Fruit fly (Drosophila melanogaster) S2 (cell line): ENCODE data around the gene Hph.

Source experiments
- CG8478 ChIP-seq: fragments of >200 bp; optimal IDR thresholded peaks from 2 replicates; lab custom pipeline; 2018
- CTCF ChIP-seq, 2 experiments: fragments of >200 bp; optimal IDR thresholded peaks; 2 replicates each; lab custom pipeline; 2018

Gene Hph

dm6 chr3R:5283360-5283963, 26.6 kb downstream of the Hph start:
- peak; percentile 46 to 49 for TF ChIP-seq CTCF (optimal IDR thresholded peaks at IDR 0.05; lab: Kevin White, UChicago)
- no peak for TF ChIP-seq CG8478 (lab: Kevin White, UChicago)

- TF ChIP-seq CTCF (optimal IDR thresholded peaks at IDR 0.05; lab: Kevin White, UChicago): no peak
- TF ChIP-seq CG8478 (lab: Kevin White, UChicago): no peak
Observed at dm6 chr3R:5285937-5286336, 29.1 kb downstream of the Hph start.

dm6 chr3R:5286918-5287636, 30.2 kb downstream of the Hph start:
- TF ChIP-seq CG8478 (lab: Kevin White, UChicago) (no peak), CTCF (optimal IDR thresholded peaks at IDR 0.05; lab: Kevin White, UChicago) (no peak)

dm6 chr3R:5287965-5288364, 31.1 kb downstream of the Hph start:
- TF ChIP-seq CTCF (optimal IDR thresholded peaks at IDR 0.05; lab: Kevin White, UChicago): no peak
- no peak for TF ChIP-seq CG8478 (lab: Kevin White, UChicago)

- TF ChIP-seq CG8478 (lab: Kevin White, UChicago) (no peak), CTCF (optimal IDR thresholded peaks at IDR 0.05; lab: Kevin White, UChicago) (no peak)
Observed at dm6 chr3R:5290738-5291137, 33.9 kb downstream of the Hph start.

- TF ChIP-seq CTCF (optimal IDR thresholded peaks at IDR 0.05; lab: Kevin White, UChicago) (no peak), CG8478 (lab: Kevin White, UChicago) (no peak)
Observed at dm6 chr3R:5295090-5295489, 38.3 kb downstream of the Hph start.

dm6 chr3R:5297315-5297714, 40.5 kb downstream of the Hph start:
- peak in 1 of 2 experiments; percentile 38 for TF ChIP-seq CTCF (optimal IDR thresholded peaks at IDR 0.05; lab: Kevin White, UChicago)
- TF ChIP-seq CG8478 (lab: Kevin White, UChicago): no peak

- peak; percentile 92 to 97 for TF ChIP-seq CTCF (optimal IDR thresholded peaks at IDR 0.05; lab: Kevin White, UChicago)
- TF ChIP-seq CG8478 (lab: Kevin White, UChicago): no peak
Observed at dm6 chr3R:5298599-5299307, 41.9 kb downstream of the Hph start.

dm6 chr3R:5299569-5300195, 42.8 kb downstream of the Hph start, which contains the start of gene Tim17b1:
TSS of gene Tim17b1 (plus strand) at chr3R:5300145.
- TF ChIP-seq CTCF (optimal IDR thresholded peaks at IDR 0.05; lab: Kevin White, UChicago) (no peak), CG8478 (lab: Kevin White, UChicago) (no peak)

- peak; percentile 88 to 93 for TF ChIP-seq CTCF (optimal IDR thresholded peaks at IDR 0.05; lab: Kevin White, UChicago)
- no peak for TF ChIP-seq CG8478 (lab: Kevin White, UChicago)
Observed at dm6 chr3R:5300620-5301019, 43.8 kb downstream of the Hph start.

- no peak for TF ChIP-seq CTCF (optimal IDR thresholded peaks at IDR 0.05; lab: Kevin White, UChicago)
- TF ChIP-seq CG8478 (lab: Kevin White, UChicago): no peak
Observed at dm6 chr3R:5301905-5302304, 45.1 kb downstream of the Hph start.

dm6 chr3R:5302939-5303777, 46.3 kb downstream of the Hph start:
- TF ChIP-seq CG8478 (lab: Kevin White, UChicago) (no peak), CTCF (optimal IDR thresholded peaks at IDR 0.05; lab: Kevin White, UChicago) (no peak)

dm6 chr3R:5305850-5306483, 49.1 kb downstream of the Hph start:
- TF ChIP-seq CG8478 (lab: Kevin White, UChicago) (no peak), CTCF (optimal IDR thresholded peaks at IDR 0.05; lab: Kevin White, UChicago) (no peak)
